Fruit fly (Drosophila melanogaster) whole organism, pupa: ENCODE measurements around the gene Pp2C1.
A peak's percentile ranks its signal among the peaks of the same experiment; 100 is the strongest.

Experiments used
- CG10348 ChIP-seq: fragments of 200-800 bp; sonication (Bioruptor generic); IDR thresholded peaks from 2 replicates; pipeline ENCODE4 v1.3.6; 2022; ENCODE audit warnings: missing biosample characterization, missing genetic modification characterization
- CG12605 ChIP-seq: fragments of 200-800 bp; sonication (Bioruptor generic); IDR thresholded peaks from 2 replicates; pipeline ENCODE4 v1.3.6; 2022; ENCODE audit warnings: missing biosample characterization, missing genetic modification characterization
- CG13204 ChIP-seq: fragments of 200-800 bp; sonication (Bioruptor generic); optimal IDR thresholded peaks from 2 replicates; lab custom pipeline; 2018; ENCODE audit warnings: missing biosample characterization, mild to moderate bottlenecking, missing genetic modification characterization, moderate library complexity
- CG14655 ChIP-seq: fragments of 200-800 bp; sonication (Bioruptor generic); optimal IDR thresholded peaks from 3 replicates; lab custom pipeline; 2017; ENCODE audit warnings: mild to moderate bottlenecking, missing biosample characterization, missing genetic modification reagents, missing genetic modification characterization
- CG15710 ChIP-seq: fragments of 200-800 bp; sonication (Bioruptor generic); optimal IDR thresholded peaks from 2 replicates; lab custom pipeline; 2018; ENCODE audit warnings: missing biosample characterization, mild to moderate bottlenecking, missing genetic modification characterization, moderate library complexity
- CG17806 ChIP-seq: fragments of 200-800 bp; sonication (Bioruptor generic); optimal IDR thresholded peaks from 2 replicates; lab custom pipeline; 2018; ENCODE audit warnings: missing biosample characterization, mild to moderate bottlenecking, missing genetic modification characterization, moderate library complexity
- CG32121 ChIP-seq: fragments of 200-800 bp; sonication (Bioruptor generic); IDR thresholded peaks from 2 replicates; pipeline ENCODE4 v1.3.6; 2022; ENCODE audit warnings: missing biosample characterization, missing genetic modification characterization
- CG34367 ChIP-seq: fragments of 200-800 bp; sonication (Bioruptor generic); optimal IDR thresholded peaks from 2 replicates; lab custom pipeline; 2018; ENCODE audit warnings: missing biosample characterization, mild to moderate bottlenecking, missing genetic modification characterization
- CG4496 ChIP-seq: fragments of 200-800 bp; sonication (Bioruptor generic); IDR thresholded peaks from 3 replicates; pipeline ENCODE4 v1.3.6; 2022; ENCODE audit warnings: missing biosample characterization, missing genetic modification characterization
- CG8159 ChIP-seq: fragments of 200-800 bp; sonication (Bioruptor generic); optimal IDR thresholded peaks from 3 replicates; lab custom pipeline; 2018; ENCODE audit warnings: missing biosample characterization, mild to moderate bottlenecking, missing genetic modification characterization, moderate library complexity
- CG8301 ChIP-seq: fragments of 200-800 bp; sonication (Bioruptor generic); optimal IDR thresholded peaks from 2 replicates; lab custom pipeline; 2018; ENCODE audit warnings: missing biosample characterization, mild to moderate bottlenecking, missing genetic modification characterization
- CG9948 ChIP-seq: fragments of 200-800 bp; sonication (Bioruptor generic); optimal IDR thresholded peaks from 2 replicates; lab custom pipeline; 2018; ENCODE audit warnings: missing biosample characterization, mild to moderate bottlenecking, missing genetic modification characterization, moderate library complexity
- D1 ChIP-seq: fragments of 200-800 bp; sonication (Bioruptor generic); optimal IDR thresholded peaks from 2 replicates; lab custom pipeline; 2018; ENCODE audit warnings: missing biosample characterization, mild to moderate bottlenecking, missing genetic modification characterization, moderate library complexity
- EcR ChIP-seq: fragments of 200-800 bp; sonication (Bioruptor generic); optimal IDR thresholded peaks from 3 replicates; lab custom pipeline; 2019; ENCODE audit warnings: missing biosample characterization, missing genetic modification characterization, mild to moderate bottlenecking, moderate library complexity, missing genetic modification reagents
- Ets98B ChIP-seq: fragments of 200-800 bp; sonication (Bioruptor generic); IDR thresholded peaks from 2 replicates; pipeline ENCODE4 v1.3.6; 2022; ENCODE audit warnings: missing biosample characterization, missing genetic modification characterization
- Pif1A ChIP-seq: fragments of 200-800 bp; sonication (Bioruptor generic); optimal IDR thresholded peaks from 3 replicates; lab custom pipeline; 2016; ENCODE audit warnings: missing biosample characterization, missing genetic modification characterization
- Pif1B ChIP-seq: fragments of 200-800 bp; sonication (Bioruptor generic); optimal IDR thresholded peaks from 3 replicates; lab custom pipeline; 2016; ENCODE audit warnings: missing biosample characterization, missing genetic modification characterization
- Snoo ChIP-seq: fragments of 200-800 bp; sonication (Bioruptor generic); optimal IDR thresholded peaks from 3 replicates; lab custom pipeline; 2017; ENCODE audit warnings: missing biosample characterization, mild to moderate bottlenecking, missing genetic modification characterization, inconsistent platforms
- fd96Ca ChIP-seq: fragments of 200-800 bp; sonication (Bioruptor generic); IDR thresholded peaks from 3 replicates; pipeline ENCODE4 v1.3.6; 2022; ENCODE audit warnings: missing biosample characterization, missing genetic modification characterization
- gl ChIP-seq: fragments of 200-800 bp; sonication (Bioruptor generic); optimal IDR thresholded peaks from 2 replicates; lab custom pipeline; 2018; ENCODE audit warnings: missing biosample characterization, mild to moderate bottlenecking, missing genetic modification characterization
- rn ChIP-seq: fragments of 200-800 bp; sonication (Bioruptor generic); IDR thresholded peaks from 2 replicates; pipeline ENCODE4 v1.3.6; 2022; ENCODE audit warnings: missing biosample characterization, missing genetic modification characterization

Gene Pp2C1

DNA sequence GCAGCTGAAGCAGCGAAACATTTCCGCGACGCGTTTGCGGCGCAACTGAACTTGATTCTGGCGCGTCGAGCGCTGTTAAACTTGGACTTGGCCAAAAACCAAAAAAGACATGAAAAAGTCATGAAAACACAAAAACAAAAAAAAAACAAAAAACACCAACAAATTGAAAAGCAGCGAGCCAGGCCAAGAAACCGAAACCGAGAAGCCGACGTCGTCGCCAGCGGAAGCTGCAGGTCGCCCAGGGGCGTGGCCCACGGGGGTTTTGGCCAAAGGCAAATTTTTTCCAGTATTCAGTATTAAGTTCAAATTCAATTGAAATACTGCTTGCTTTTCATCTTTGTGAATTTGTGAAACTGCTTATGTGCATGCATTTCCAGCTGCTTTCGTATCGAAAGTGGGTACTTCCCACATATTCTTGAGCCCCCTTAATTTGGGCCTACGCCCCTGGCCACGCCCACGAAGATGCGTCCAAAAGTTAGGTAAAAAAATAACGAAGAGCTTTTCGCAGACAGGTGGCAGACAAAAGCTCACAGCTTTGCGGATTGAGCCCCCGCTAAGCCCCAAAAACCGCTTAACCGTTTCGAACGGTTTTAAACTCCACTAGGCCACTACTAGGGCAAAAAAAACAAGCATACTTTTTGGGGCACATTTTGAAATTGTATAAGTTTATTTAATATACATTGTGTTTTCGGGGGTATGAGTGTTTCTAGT, 19.9 kb downstream of the Pp2C1 start, which contains the start of gene CG3009:
CG3009 (minus strand) TSS at position 51 of the 711 bp plus-strand sequence.
- TF ChIP-seq gl (tag; lab: Kevin White, UChicago), result peak; percentile 85
- TF ChIP-seq CG4496 (GFP tag; lab: Robert Waterston, UW), result peak; percentile 98
- TF ChIP-seq CG10348 (GFP tag; lab: Robert Waterston, UW), result peak; percentile 95
- TF ChIP-seq CG12605 (GFP tag; lab: Robert Waterston, UW), result peak; percentile 96
- peak; percentile 96 for TF ChIP-seq CG15710 (tag; lab: Kevin White, UChicago)
- TF ChIP-seq CG34367 (tag; lab: Kevin White, UChicago), result peak; percentile 93
- TF ChIP-seq CG9948 (tag; lab: Kevin White, UChicago), result peak; percentile 94
- TF ChIP-seq EcR (GFP tag; lab: Kevin White, UChicago), result peak; percentile 68
- peak; percentile 91 for TF ChIP-seq D1 (tag; lab: Kevin White, UChicago)
- peak; percentile 92 for TF ChIP-seq rn (GFP tag; lab: Robert Waterston, UW)
- peak; percentile 94 for TF ChIP-seq CG13204
- peak; percentile 98 for TF ChIP-seq Pif1A (GFP tag; lab: Kevin White, UChicago)
- peak; percentile 98 for TF ChIP-seq Snoo
- TF ChIP-seq CG17806 (tag; lab: Kevin White, UChicago), result peak; percentile 93
- peak; percentile 98 for TF ChIP-seq CG32121 (GFP tag; lab: Robert Waterston, UW)
- peak; percentile 94 for TF ChIP-seq CG8159 (tag; lab: Kevin White, UChicago)
- peak; percentile 95 for TF ChIP-seq Pif1B (GFP tag; lab: Kevin White, UChicago)
- TF ChIP-seq fd96Ca (GFP tag; lab: Robert Waterston, UW), result peak; percentile 98
- TF ChIP-seq CG14655, result peak; percentile 95
- peak; percentile 94 for TF ChIP-seq CG8301 (tag; lab: Kevin White, UChicago)
- TF ChIP-seq Ets98B (GFP tag; lab: Robert Waterston, UW), result peak; percentile 98
- TF ChIP-seq, all 21 proteins: peak for 21

DNA sequence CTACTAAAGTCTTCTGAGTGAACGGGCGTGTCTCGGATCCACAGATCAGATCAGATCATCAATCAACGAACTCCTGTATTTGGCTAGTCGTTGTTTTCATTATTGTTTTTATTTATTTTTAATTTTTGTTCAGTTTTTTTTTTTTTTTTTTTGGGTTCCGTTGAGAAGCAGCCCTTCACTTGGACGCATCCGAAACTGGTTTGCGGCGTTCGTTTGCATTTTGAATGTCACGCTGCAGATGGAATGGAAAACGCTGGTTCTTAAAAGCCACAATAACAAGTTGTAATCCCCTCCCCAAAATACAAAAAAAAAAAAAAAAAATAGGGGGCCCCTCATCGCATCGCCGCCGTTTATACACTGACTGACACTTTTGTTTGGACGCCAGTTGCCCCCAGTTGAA, 22.6 kb downstream of the Pp2C1 start:
- no peak for TF ChIP-seq rn (GFP tag; lab: Robert Waterston, UW)
- TF ChIP-seq D1 (tag; lab: Kevin White, UChicago), result no peak
- TF ChIP-seq Pif1A (GFP tag; lab: Kevin White, UChicago), result peak; percentile 1
- TF ChIP-seq CG15710 (tag; lab: Kevin White, UChicago), result peak; percentile 8
- peak; percentile 5 for TF ChIP-seq gl (tag; lab: Kevin White, UChicago)
- TF ChIP-seq CG14655, result no peak
- peak; percentile 43 for TF ChIP-seq EcR (GFP tag; lab: Kevin White, UChicago)

DNA sequence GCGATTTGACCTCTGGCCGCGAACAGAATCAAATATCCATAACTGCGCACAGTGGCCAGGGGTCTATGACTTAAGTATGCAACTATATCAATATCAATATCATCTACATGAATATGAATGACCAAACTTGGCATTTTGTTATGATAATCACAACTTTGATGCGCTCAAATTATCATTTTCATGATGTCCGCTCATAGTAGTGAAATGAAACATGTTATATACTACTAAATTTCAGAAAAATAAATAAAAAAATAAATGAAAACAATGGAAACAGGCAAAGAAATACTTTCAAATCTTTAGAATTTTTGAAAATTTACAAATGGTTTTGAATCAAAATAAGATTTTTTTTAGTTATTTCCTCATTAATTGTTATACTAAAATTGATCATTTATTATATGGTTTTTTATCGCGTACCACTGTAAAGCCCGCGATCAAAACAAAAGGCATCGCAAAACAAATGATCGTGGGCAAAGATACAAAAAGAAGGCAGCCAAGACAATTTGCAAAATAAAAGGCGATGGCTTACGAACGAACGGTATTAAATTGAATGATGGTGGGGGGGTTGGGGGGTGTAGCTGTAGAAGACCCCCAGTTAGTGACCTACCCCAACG, 26.0 kb downstream of the Pp2C1 start:
- TF ChIP-seq CG15710 (tag; lab: Kevin White, UChicago) (peak; percentile 9), CG9948 (tag; lab: Kevin White, UChicago) (peak; percentile 25), Pif1A (GFP tag; lab: Kevin White, UChicago) (no peak), EcR (GFP tag; lab: Kevin White, UChicago) (no peak), CG4496 (GFP tag; lab: Robert Waterston, UW) (no peak), Ets98B (GFP tag; lab: Robert Waterston, UW) (no peak), gl (tag; lab: Kevin White, UChicago) (no peak), rn (GFP tag; lab: Robert Waterston, UW) (no peak), fd96Ca (GFP tag; lab: Robert Waterston, UW) (no peak), CG10348 (GFP tag; lab: Robert Waterston, UW) (no peak), D1 (tag; lab: Kevin White, UChicago) (no peak), CG8159 (tag; lab: Kevin White, UChicago) (peak; percentile 32), CG32121 (GFP tag; lab: Robert Waterston, UW) (no peak)

DNA sequence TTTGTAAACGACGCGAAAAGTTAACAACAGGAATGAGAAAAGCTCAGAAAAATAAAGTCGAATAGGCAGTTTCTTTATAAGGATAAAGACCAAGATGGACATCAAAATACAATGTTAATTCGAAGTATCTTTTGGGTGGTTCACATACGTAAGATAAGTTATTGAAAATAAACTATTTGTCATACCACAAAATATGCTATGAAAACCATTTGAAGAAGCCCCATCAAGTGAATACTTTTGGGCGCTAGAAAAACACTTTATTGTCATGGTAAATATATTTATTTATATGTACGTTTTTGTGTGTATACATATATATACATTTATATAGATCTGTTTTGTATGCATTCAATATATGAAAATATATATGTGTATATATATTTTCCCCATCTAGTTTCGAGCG, 28.8 kb downstream of the Pp2C1 start:
- peak; percentile 33; the same call in 1 of the 3 replicates for TF ChIP-seq CG4496 (GFP tag; lab: Robert Waterston, UW)
- no peak for TF ChIP-seq CG8159 (tag; lab: Kevin White, UChicago)
- TF ChIP-seq rn (GFP tag; lab: Robert Waterston, UW), result no peak
- TF ChIP-seq Pif1B (GFP tag; lab: Kevin White, UChicago), result no peak
- TF ChIP-seq CG14655, result no peak
- no peak for TF ChIP-seq Pif1A (GFP tag; lab: Kevin White, UChicago)
- TF ChIP-seq gl (tag; lab: Kevin White, UChicago), result no peak

DNA sequence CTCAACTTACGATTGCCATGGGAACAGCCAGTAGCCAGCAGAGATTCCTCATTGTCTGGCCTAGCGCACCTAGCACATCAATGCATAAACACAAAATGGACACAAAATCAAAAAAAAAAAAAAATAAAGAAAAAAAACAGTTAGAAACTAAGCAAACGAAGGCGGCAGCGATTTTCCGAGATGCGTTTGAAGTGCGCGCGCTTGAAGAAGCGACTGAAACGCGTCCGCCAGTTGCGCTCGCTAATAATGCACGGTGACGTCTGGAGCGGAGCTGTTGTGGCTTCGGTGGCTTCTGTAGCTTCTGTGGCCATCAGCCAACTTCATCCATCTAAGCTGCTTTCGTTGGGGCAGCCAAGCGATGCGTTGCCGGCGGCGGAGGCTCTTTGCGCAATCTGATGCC, 32.3 kb downstream of the Pp2C1 start, which contains the start of gene CG15473:
CG15473 (minus strand) TSS at position 101 of the 400 bp plus-strand sequence.
- no peak for TF ChIP-seq CG9948 (tag; lab: Kevin White, UChicago)
- TF ChIP-seq D1 (tag; lab: Kevin White, UChicago), result no peak
- no peak for TF ChIP-seq CG34367 (tag; lab: Kevin White, UChicago)
- TF ChIP-seq Pif1B (GFP tag; lab: Kevin White, UChicago), result no peak
- TF ChIP-seq CG8159 (tag; lab: Kevin White, UChicago), result no peak
- TF ChIP-seq fd96Ca (GFP tag; lab: Robert Waterston, UW), result no peak
- TF ChIP-seq CG12605 (GFP tag; lab: Robert Waterston, UW), result no peak
- no peak for TF ChIP-seq CG32121 (GFP tag; lab: Robert Waterston, UW)
- TF ChIP-seq CG17806 (tag; lab: Kevin White, UChicago), result no peak
- TF ChIP-seq EcR (GFP tag; lab: Kevin White, UChicago), result no peak
- no peak for TF ChIP-seq Snoo
- TF ChIP-seq CG14655, result no peak
- TF ChIP-seq CG8301 (tag; lab: Kevin White, UChicago), result no peak
- no peak for TF ChIP-seq Pif1A (GFP tag; lab: Kevin White, UChicago)
- no peak for TF ChIP-seq CG4496 (GFP tag; lab: Robert Waterston, UW)
- no peak for TF ChIP-seq CG10348 (GFP tag; lab: Robert Waterston, UW)
- no peak for TF ChIP-seq gl (tag; lab: Kevin White, UChicago)
